Worm (Caenorhabditis elegans): ENCODE data around the gene siah-1.

Gene siah-1

DNA sequence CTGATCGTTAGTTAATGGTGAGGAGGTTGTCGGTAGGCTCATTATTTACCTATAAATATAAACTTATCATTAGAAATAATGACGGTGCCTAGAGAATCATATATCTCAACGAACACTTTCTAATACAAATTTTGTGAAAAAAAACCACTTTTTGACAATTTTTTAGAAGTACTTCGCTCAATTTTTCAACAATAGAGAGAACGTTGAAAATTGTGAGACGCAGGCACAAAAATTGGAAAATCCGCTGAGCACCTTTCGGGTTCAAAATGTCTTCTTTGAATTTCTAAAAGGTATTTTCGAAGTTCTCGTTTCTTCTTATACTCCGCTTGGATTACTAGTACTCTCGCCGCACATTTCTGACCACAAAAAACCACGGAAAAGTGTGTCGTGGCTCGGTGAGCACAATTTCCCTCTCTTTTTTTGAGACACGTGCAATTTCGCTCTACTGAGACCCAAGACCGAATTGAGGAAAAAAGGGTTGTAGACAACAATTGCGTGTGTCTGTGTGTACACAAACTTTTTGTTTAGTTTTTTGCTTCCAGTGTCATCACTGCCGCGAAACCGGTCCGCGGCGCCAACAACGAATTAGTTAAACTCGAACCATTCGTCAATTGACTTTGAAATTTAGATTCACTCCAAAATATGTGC lies 2.9 kb upstream of the siah-1 start, which contains the start of gene nape-1 (continued):
- TF ChIP-seq nhr-111 (GFP tag; optimal IDR thresholded peaks at IDR 0.05) (no peak), zag-1 (tag; optimal IDR thresholded peaks at IDR 0.05) (no peak), aly-2 (tag; optimal IDR thresholded peaks at IDR 0.05) (no peak), ctbp-1 (GFP tag; IDR thresholded peaks at IDR 0.05) (no peak), zfp-3 (GFP tag; conservative IDR thresholded peaks at IDR 0.05) (no peak), lin-39 (tag; optimal IDR thresholded peaks at IDR 0.05) (no peak), cey-2 (tag; optimal IDR thresholded peaks at IDR 0.05; ENCODE audit: borderline replicate concordance, insufficient read depth) (no peak), mdt-29 (GFP tag; IDR thresholded peaks at IDR 0.05) (no peak), ZK546.5 (tag; optimal IDR thresholded peaks at IDR 0.05) (no peak), attf-4 (tag; optimal IDR thresholded peaks at IDR 0.05) (no peak), lin-15B (tag; optimal IDR thresholded peaks at IDR 0.05) (no peak), lin-1 (GFP tag; IDR thresholded peaks at IDR 0.05) (no peak), unc-39 (tag; optimal IDR thresholded peaks at IDR 0.05) (no peak), tag-97 (GFP tag; IDR thresholded peaks at IDR 0.05) (no peak), snpc-1.2 (GFP tag; IDR thresholded peaks at IDR 0.05) (no peak), vab-7 (GFP tag; IDR thresholded peaks at IDR 0.05) (no peak), F10B5.3 (tag; optimal IDR thresholded peaks at IDR 0.05) (no peak), hmg-1.1 (GFP tag; IDR thresholded peaks at IDR 0.05) (peak; percentile 47; the same call in 1 of the 2 replicates), ceh-82 (tag; optimal IDR thresholded peaks at IDR 0.05) (no peak), arid-1 (GFP tag; conservative IDR thresholded peaks at IDR 0.05) (no peak), nhr-237 (tag; optimal IDR thresholded peaks at IDR 0.05) (no peak), nhr-77 (tag; optimal IDR thresholded peaks at IDR 0.05) (peak; percentile 29), F37D6.2 (tag; optimal IDR thresholded peaks at IDR 0.05) (no peak), daf-19 (GFP tag; conservative IDR thresholded peaks at IDR 0.05) (no peak), skn-1 (tag; optimal IDR thresholded peaks at IDR 0.05) (no peak), F49E8.2 (tag; optimal IDR thresholded peaks at IDR 0.05; ENCODE audit: borderline replicate concordance) (no peak), Y75B8A.6 (GFP tag; IDR thresholded peaks at IDR 0.05) (no peak), hif-1 (tag; optimal IDR thresholded peaks at IDR 0.05) (peak in 1 of 2 experiments; percentile 55), unc-62 (GFP tag; optimal IDR thresholded peaks at IDR 0.05 in 1 of 2) (no peak), unc-62 (tag; optimal IDR thresholded peaks at IDR 0.05) (no peak), gei-8 (GFP tag; optimal IDR thresholded peaks at IDR 0.05) (no peak), nhr-48 (tag; optimal IDR thresholded peaks at IDR 0.05) (no peak), dpl-1 (GFP tag; optimal IDR thresholded peaks at IDR 0.05) (peak; percentile 29), ZK337.2 (GFP tag; IDR thresholded peaks at IDR 0.05) (no peak), zfp-2 (tag; optimal IDR thresholded peaks at IDR 0.05) (no peak), saeg-2 (GFP tag; IDR thresholded peaks at IDR 0.05) (no peak), ces-1 (GFP tag; optimal IDR thresholded peaks at IDR 0.05) (no peak), T20F7.1 (GFP tag; optimal IDR thresholded peaks at IDR 0.05) (no peak), hlh-30 (tag; optimal IDR thresholded peaks at IDR 0.05; ENCODE audit: insufficient read depth) (peak; percentile 63), nhr-28 (tag; optimal IDR thresholded peaks at IDR 0.05) (peak; percentile 94), Y48G9A.11 (GFP tag; IDR thresholded peaks at IDR 0.05) (no peak), nhr-76 (tag; optimal IDR thresholded peaks at IDR 0.05) (no peak), mxl-3 (GFP tag; optimal IDR thresholded peaks at IDR 0.05) (peak; percentile 55), unc-130 (GFP tag; optimal IDR thresholded peaks at IDR 0.05) (no peak), R02D3.7 (tag; optimal IDR thresholded peaks at IDR 0.05) (no peak), lir-3 (tag; optimal IDR thresholded peaks at IDR 0.05) (no peak), madf-5 (GFP tag; IDR thresholded peaks at IDR 0.05) (no peak), ztf-11 (tag; optimal IDR thresholded peaks at IDR 0.05) (no peak), zip-2 (tag; optimal IDR thresholded peaks at IDR 0.05) (no peak), ama-1 (optimal IDR thresholded peaks at IDR 0.05) (no peak), rbr-2 (tag; optimal IDR thresholded peaks at IDR 0.05) (peak; percentile 12), lin-13 (GFP tag; optimal IDR thresholded peaks at IDR 0.05) (peak; percentile 53)

All from whole organism, L4 larva.